Worm (Caenorhabditis elegans) whole organism, L2 larva: ENCODE results near the gene Y32H12A.6.
A peak's percentile ranks its signal among the peaks of the same experiment; 100 is the strongest.

Experiments used
- C34F6.9 ChIP-seq: fragments of 150-350 bp; optimal IDR thresholded peaks from 2 replicates; lab custom pipeline; 2014; ENCODE audit warnings: missing biosample characterization, missing genetic modification characterization
- Y55F3AM.14 ChIP-seq: fragments of 200-800 bp; sonication (Bioruptor generic); optimal IDR thresholded peaks from 2 replicates; lab custom pipeline; 2018; ENCODE audit warnings: mild to moderate bottlenecking, missing genetic modification characterization, missing compliant biosample characterization
- ZK546.5 ChIP-seq: sonication (generic microtip); optimal IDR thresholded peaks from 2 replicates; lab custom pipeline; 2017; ENCODE audit warnings: missing biosample characterization, missing genetic modification characterization
- alr-1 ChIP-seq: fragments of 150-350 bp; optimal IDR thresholded peaks from 2 replicates; lab custom pipeline; 2014; ENCODE audit warnings: missing biosample characterization, missing genetic modification characterization
- aly-2 ChIP-seq: fragments of 150-350 bp; optimal IDR thresholded peaks from 2 replicates; lab custom pipeline; 2014; ENCODE audit warnings: missing biosample characterization, missing genetic modification characterization
- ama-1 ChIP-seq: fragments of 150-350 bp; optimal IDR thresholded peaks from 2 replicates; lab custom pipeline; 2018; ENCODE audit warnings: inconsistent platforms
- ceh-16 ChIP-seq: fragments of 150-350 bp; optimal IDR thresholded peaks from 2 replicates; lab custom pipeline; 2014; ENCODE audit warnings: missing biosample characterization, missing genetic modification characterization
- ceh-82 ChIP-seq: fragments of 150-350 bp; optimal IDR thresholded peaks from 2 replicates; lab custom pipeline; 2014; ENCODE audit warnings: missing biosample characterization, missing genetic modification characterization
- crh-2 ChIP-seq: sonication (generic microtip); optimal IDR thresholded peaks from 2 replicates; lab custom pipeline; 2017; ENCODE audit warnings: missing biosample characterization, missing genetic modification characterization
- dmd-4 ChIP-seq: sonication (generic microtip); optimal IDR thresholded peaks from 2 replicates; lab custom pipeline; 2017; ENCODE audit warnings: missing biosample characterization, missing genetic modification characterization
- egl-27 ChIP-seq: sonication (generic microtip); optimal IDR thresholded peaks from 3 replicates; lab custom pipeline; 2017; ENCODE audit warnings: missing biosample characterization, missing genetic modification reagents, missing genetic modification characterization
- elt-1 ChIP-seq: fragments of 150-350 bp; optimal IDR thresholded peaks from 2 replicates; lab custom pipeline; 2014; ENCODE audit warnings: missing biosample characterization, missing genetic modification characterization
- elt-3 ChIP-seq: sonication (generic microtip); optimal IDR thresholded peaks from 2 replicates; lab custom pipeline; 2017; ENCODE audit warnings: missing biosample characterization, missing genetic modification characterization
- fos-1 ChIP-seq: fragments of 150-350 bp; optimal IDR thresholded peaks from 2 replicates; lab custom pipeline; 2014; ENCODE audit warnings: missing biosample characterization, missing genetic modification characterization
- gmeb-1 ChIP-seq: fragments of 150-350 bp; optimal IDR thresholded peaks from 2 replicates; lab custom pipeline; 2014; ENCODE audit warnings: missing biosample characterization, missing genetic modification characterization
- lin-11 ChIP-seq: fragments of 150-350 bp; sonication (generic microtip); optimal IDR thresholded peaks from 2 replicates; lab custom pipeline; 2014; ENCODE audit warnings: missing biosample characterization, missing genetic modification characterization, inconsistent platforms, mixed read lengths
- lsy-2 ChIP-seq, 2 experiments: fragments of 150-350 bp in 1 of 2; sonication (generic microtip) in 1 of 2; optimal IDR thresholded peaks; 2 replicates each; lab custom pipeline; 2014 to 2017; ENCODE audit warnings: missing biosample characterization in 2 of 2, missing genetic modification characterization in 2 of 2
- mab-5 ChIP-seq: fragments of 150-350 bp; optimal IDR thresholded peaks from 2 replicates; lab custom pipeline; 2014; ENCODE audit warnings: missing biosample characterization, missing genetic modification characterization
- mbf-1 ChIP-seq: sonication (generic microtip); optimal IDR thresholded peaks from 2 replicates; lab custom pipeline; 2017; ENCODE audit warnings: missing biosample characterization, missing genetic modification characterization
- mdl-1 ChIP-seq, 2 experiments: fragments of 150-350 bp in 1 of 2; sonication (generic microtip) in 1 of 2; optimal IDR thresholded peaks; 2 replicates each; lab custom pipeline; 2017; ENCODE audit warnings: missing biosample characterization in 2 of 2, missing genetic modification characterization in 2 of 2
- nhr-11 ChIP-seq: fragments of 150-350 bp; optimal IDR thresholded peaks from 2 replicates; lab custom pipeline; 2014; ENCODE audit warnings: missing biosample characterization, missing genetic modification characterization
- nhr-12 ChIP-seq: fragments of 150-350 bp; optimal IDR thresholded peaks from 2 replicates; lab custom pipeline; 2014; ENCODE audit warnings: missing biosample characterization, missing genetic modification characterization
- nhr-21 ChIP-seq: fragments of 150-350 bp; optimal IDR thresholded peaks from 2 replicates; lab custom pipeline; 2014; ENCODE audit warnings: missing biosample characterization, missing genetic modification characterization
- nhr-23 ChIP-seq: fragments of 150-350 bp; optimal IDR thresholded peaks from 2 replicates; lab custom pipeline; 2014; ENCODE audit warnings: missing biosample characterization, missing genetic modification reagents, missing genetic modification characterization
- nhr-25 ChIP-seq: fragments of 150-350 bp; sonication (generic microtip); optimal IDR thresholded peaks from 3 replicates; lab custom pipeline; 2014; ENCODE audit warnings: missing biosample characterization, missing genetic modification characterization
- nhr-6 ChIP-seq: fragments of 150-350 bp; optimal IDR thresholded peaks from 2 replicates; lab custom pipeline; 2014; ENCODE audit warnings: missing biosample characterization, missing genetic modification characterization
- nhr-77 ChIP-seq: fragments of 150-350 bp; optimal IDR thresholded peaks from 2 replicates; lab custom pipeline; 2014; ENCODE audit warnings: missing biosample characterization, missing genetic modification characterization
- peb-1 ChIP-seq: fragments of 150-350 bp; optimal IDR thresholded peaks from 2 replicates; lab custom pipeline; 2014; ENCODE audit warnings: missing biosample characterization, missing genetic modification characterization
- sem-4 ChIP-seq: fragments of 150-350 bp; optimal IDR thresholded peaks from 2 replicates; lab custom pipeline; 2014; ENCODE audit warnings: missing biosample characterization, missing genetic modification reagents, missing genetic modification characterization
- skn-1 ChIP-seq: sonication (generic microtip); optimal IDR thresholded peaks from 2 replicates; lab custom pipeline; 2017; ENCODE audit warnings: missing biosample characterization, missing genetic modification characterization
- sma-3 ChIP-seq: sonication (generic microtip); optimal IDR thresholded peaks from 2 replicates; lab custom pipeline; 2016; ENCODE audit warnings: missing genetic modification reagents, missing genetic modification characterization, missing compliant biosample characterization
- sma-9 ChIP-seq, 2 experiments: fragments of 150-350 bp in 1 of 2; sonication (generic microtip) in 1 of 2; optimal IDR thresholded peaks; 2 replicates each; lab custom pipeline; 2014 to 2016; ENCODE audit warnings: missing genetic modification characterization in 2 of 2, mild to moderate bottlenecking in 1 of 2, missing biosample characterization in 1 of 2, missing compliant biosample characterization in 1 of 2, missing genetic modification reagents in 1 of 2, moderate library complexity in 1 of 2
- unc-55 ChIP-seq: fragments of 150-350 bp; sonication (generic microtip); optimal IDR thresholded peaks from 3 replicates; lab custom pipeline; 2014; ENCODE audit warnings: missing biosample characterization, missing genetic modification reagents, missing genetic modification characterization
- unc-62 ChIP-seq: fragments of 150-350 bp; optimal IDR thresholded peaks from 2 replicates; lab custom pipeline; 2014; ENCODE audit warnings: missing biosample characterization, missing genetic modification reagents, missing genetic modification characterization
- ztf-1 ChIP-seq: fragments of 200-800 bp; sonication (Bioruptor generic); conservative IDR thresholded peaks from 2 replicates; pipeline ENCODE4 v1.3.6; 2022; ENCODE audit warnings: missing genetic modification characterization, missing compliant biosample characterization
- ztf-11 ChIP-seq: sonication (generic microtip); optimal IDR thresholded peaks from 2 replicates; lab custom pipeline; 2017; ENCODE audit warnings: missing biosample characterization, missing genetic modification characterization

Y32H12A.6 gene

ce11 chrIII:5382073-5382472 lies at the start of gene Y32H12A.6:
TSS of gene Y32H12A.6 (minus strand) at chrIII:5382173.
- TF ChIP-seq peb-1 (no peak), crh-2 (no peak), nhr-21 (tag; lab: Kevin White, UChicago) (no peak), ama-1 (lab: Kevin White, UChicago) (no peak), nhr-23 (tag; lab: Kevin White, UChicago) (no peak), mbf-1 (tag; lab: Kevin White, UChicago) (no peak), ztf-1 (GFP tag; lab: Robert Waterston, UW) (no peak), sem-4 (tag; lab: Kevin White, UChicago) (no peak), mab-5 (no peak), nhr-6 (tag; lab: Kevin White, UChicago) (no peak), nhr-25 (tag; lab: Kevin White, UChicago) (no peak), nhr-11 (tag; lab: Kevin White, UChicago) (no peak), ceh-82 (no peak)

- TF ChIP-seq mbf-1 (tag; lab: Kevin White, UChicago), result no peak
- no peak for TF ChIP-seq sma-3
- no peak for TF ChIP-seq fos-1 (tag; lab: Kevin White, UChicago)
- TF ChIP-seq nhr-77 (tag; lab: Kevin White, UChicago), result no peak
- no peak for TF ChIP-seq C34F6.9 (tag; lab: Kevin White, UChicago)
- TF ChIP-seq unc-62 (GFP tag; lab: Kevin White, UChicago), result no peak
- TF ChIP-seq sma-9 (GFP tag; optimal IDR thresholded peaks at IDR 0.05; lab: Kevin White, UChicago), result no peak
- TF ChIP-seq sma-9 (tag; optimal IDR thresholded peaks at IDR 0.05; lab: Kevin White, UChicago), result no peak
- no peak for TF ChIP-seq mdl-1 (tag; optimal IDR thresholded peaks at IDR 0.05; lab: Kevin White, UChicago)
- no peak for TF ChIP-seq gmeb-1 (tag; lab: Kevin White, UChicago)
- no peak for TF ChIP-seq elt-3 (tag; lab: Kevin White, UChicago)
- TF ChIP-seq ZK546.5 (tag; lab: Kevin White, UChicago), result no peak
- no peak for TF ChIP-seq nhr-12 (tag; lab: Kevin White, UChicago)
- no peak for TF ChIP-seq alr-1 (tag; lab: Kevin White, UChicago)
- TF ChIP-seq dmd-4 (tag; lab: Kevin White, UChicago), result no peak
- TF ChIP-seq ceh-82, result no peak
- no peak for TF ChIP-seq aly-2 (tag; lab: Kevin White, UChicago)
- TF ChIP-seq nhr-6 (tag; lab: Kevin White, UChicago), result no peak
- TF ChIP-seq, all 48 proteins: peak for 0
These were observed 45.1 kb upstream of the Y32H12A.6 start for ce11 chrIII:5427096-5427495.

ce11 chrIII:5424363-5424762 lies 42.4 kb upstream of the Y32H12A.6 start:
- no peak for TF ChIP-seq Y55F3AM.14 (GFP tag; lab: Kevin White, UChicago)
- no peak for TF ChIP-seq egl-27 (tag; lab: Kevin White, UChicago)
- no peak for TF ChIP-seq nhr-12 (tag; lab: Kevin White, UChicago)
- TF ChIP-seq ztf-11, result no peak
- TF ChIP-seq lsy-2 (tag; optimal IDR thresholded peaks at IDR 0.05; lab: Kevin White, UChicago), result no peak
- TF ChIP-seq skn-1 (tag; lab: Kevin White, UChicago), result no peak
- no peak for TF ChIP-seq lin-11 (tag; lab: Kevin White, UChicago)
- no peak for TF ChIP-seq ceh-82
- no peak for TF ChIP-seq ceh-16 (tag; lab: Kevin White, UChicago)
- no peak for TF ChIP-seq mbf-1 (tag; lab: Kevin White, UChicago)
- TF ChIP-seq, all 48 proteins: peak for 0

- TF ChIP-seq unc-55 (GFP tag; lab: Kevin White, UChicago), result no peak
- peak; percentile 1 for TF ChIP-seq ceh-16 (tag; lab: Kevin White, UChicago)
- TF ChIP-seq nhr-12 (tag; lab: Kevin White, UChicago), result no peak
- no peak for TF ChIP-seq aly-2 (tag; lab: Kevin White, UChicago)
- TF ChIP-seq sma-3, result peak; percentile 4
- TF ChIP-seq mdl-1 (tag; optimal IDR thresholded peaks at IDR 0.05; lab: Kevin White, UChicago), result no peak
- TF ChIP-seq elt-1 (tag; lab: Kevin White, UChicago), result no peak
- TF ChIP-seq, all 48 proteins: peak for 2
These were observed 41.7 kb upstream of the Y32H12A.6 start, which contains the start of gene dnj-24 for ce11 chrIII:5423665-5424133. TSS of gene dnj-24 (minus strand) at chrIII:5424083.
